Worm (Caenorhabditis elegans) whole organism, L1 larva: Measurements from ENCODE around the gene R09H3.2.
A peak's percentile ranks its signal among the peaks of the same experiment; 100 is the strongest.

ENCODE experiments used
- C04F5.9 ChIP-seq: sonication (generic microtip); optimal IDR thresholded peaks from 2 replicates; lab custom pipeline; 2016; ENCODE audit warnings: missing genetic modification characterization, missing compliant biosample characterization
- F16B12.6 ChIP-seq: fragments of 150-350 bp; optimal IDR thresholded peaks from 2 replicates; lab custom pipeline; 2014; ENCODE audit warnings: missing biosample characterization, missing genetic modification characterization
- Y116A8C.19 ChIP-seq: sonication (generic microtip); optimal IDR thresholded peaks from 2 replicates; lab custom pipeline; 2016; ENCODE audit warnings: missing compliant biosample characterization, missing genetic modification characterization, borderline replicate concordance
- alr-1 ChIP-seq: fragments of 200-800 bp; sonication (Bioruptor generic); optimal IDR thresholded peaks from 2 replicates; lab custom pipeline; 2018; ENCODE audit warnings: borderline replicate concordance, mild to moderate bottlenecking, missing genetic modification characterization, missing compliant biosample characterization
- ceh-90 ChIP-seq: sonication (generic microtip); optimal IDR thresholded peaks from 2 replicates; lab custom pipeline; 2016; ENCODE audit warnings: missing genetic modification characterization, missing compliant biosample characterization
- ces-1 ChIP-seq: fragments of 150-350 bp; optimal IDR thresholded peaks from 2 replicates; lab custom pipeline; 2014; ENCODE audit warnings: missing biosample characterization, missing genetic modification reagents, missing genetic modification characterization
- dpl-1 ChIP-seq, 3 experiments: fragments of 150-350 bp in 2 of 3; sonication (generic microtip) in 1 of 3; optimal IDR thresholded peaks; 2 replicates each; lab custom pipeline; 2014 to 2017; ENCODE audit warnings: missing biosample characterization in 3 of 3, missing genetic modification characterization in 3 of 3, missing genetic modification reagents in 3 of 3
- dsc-1 ChIP-seq: sonication (generic microtip); optimal IDR thresholded peaks from 2 replicates; lab custom pipeline; 2016; ENCODE audit warnings: mild to moderate bottlenecking, missing genetic modification characterization, missing compliant biosample characterization
- efl-1 ChIP-seq, 4 experiments: fragments of 150-350 bp; optimal IDR thresholded peaks in 3 of 4; peaks in 1 of 4; 1 replicate in 1 of 4; 2 replicates in 3 of 4; lab custom pipeline; 2014; ENCODE audit warnings: missing biosample characterization in 2 of 4, missing genetic modification characterization in 2 of 4, missing genetic modification reagents in 2 of 4
- egl-13 ChIP-seq: sonication (generic microtip); optimal IDR thresholded peaks from 2 replicates; lab custom pipeline; 2016; ENCODE audit warnings: missing genotype, missing genetic modification reagents, missing genetic modification characterization, missing compliant biosample characterization
- ets-5 ChIP-seq: fragments of 200-800 bp; sonication (Bioruptor generic); IDR thresholded peaks from 2 replicates; pipeline ENCODE4 v1.3.6; 2022; ENCODE audit warnings: missing genetic modification characterization, missing compliant biosample characterization
- fkh-10 ChIP-seq: sonication (generic microtip); optimal IDR thresholded peaks from 2 replicates; lab custom pipeline; 2017; ENCODE audit warnings: missing biosample characterization, missing genetic modification reagents, missing genetic modification characterization
- fkh-8 ChIP-seq: sonication (generic microtip); optimal IDR thresholded peaks from 2 replicates; lab custom pipeline; 2016; ENCODE audit warnings: mild to moderate bottlenecking, missing genetic modification characterization, missing compliant biosample characterization
- fos-1 ChIP-seq: fragments of 150-350 bp; optimal IDR thresholded peaks from 2 replicates; lab custom pipeline; 2014; ENCODE audit warnings: missing biosample characterization, missing genetic modification characterization
- hlh-4 ChIP-seq: sonication (generic microtip); optimal IDR thresholded peaks from 2 replicates; lab custom pipeline; 2016; ENCODE audit warnings: mild to moderate bottlenecking, missing genetic modification characterization, missing compliant biosample characterization
- hpl-2 ChIP-seq: fragments of 150-350 bp; optimal IDR thresholded peaks from 2 replicates; lab custom pipeline; 2014; ENCODE audit warnings: missing biosample characterization, missing genetic modification reagents, missing genetic modification characterization
- irx-1 ChIP-seq: sonication (generic microtip); optimal IDR thresholded peaks from 2 replicates; lab custom pipeline; 2016; ENCODE audit warnings: missing genetic modification characterization, missing compliant biosample characterization
- jun-1 ChIP-seq: fragments of 150-350 bp; optimal IDR thresholded peaks from 2 replicates; lab custom pipeline; 2014; ENCODE audit warnings: missing biosample characterization, missing genetic modification reagents, missing genetic modification characterization
- lin-13 ChIP-seq: fragments of 150-350 bp; optimal IDR thresholded peaks from 2 replicates; lab custom pipeline; 2014; ENCODE audit warnings: missing biosample characterization, missing genetic modification reagents, missing genetic modification characterization
- lin-14 ChIP-seq: fragments of 200-800 bp; sonication (Bioruptor generic); optimal IDR thresholded peaks from 2 replicates; lab custom pipeline; 2018; ENCODE audit warnings: mild to moderate bottlenecking, missing genetic modification characterization, moderate library complexity, missing compliant biosample characterization
- lin-15B ChIP-seq: fragments of 150-350 bp; sonication (generic microtip); optimal IDR thresholded peaks from 3 replicates; lab custom pipeline; 2014; ENCODE audit warnings: missing biosample characterization, missing genetic modification characterization
- lin-35 ChIP-seq, 2 experiments: fragments of 150-350 bp; optimal IDR thresholded peaks; 2 replicates each; lab custom pipeline; 2014; ENCODE audit warnings: missing biosample characterization in 2 of 2, missing genetic modification characterization in 2 of 2, missing genetic modification reagents in 2 of 2
- lin-39 ChIP-seq: fragments of 150-350 bp; optimal IDR thresholded peaks from 2 replicates; lab custom pipeline; 2014; ENCODE audit warnings: missing biosample characterization, missing genetic modification reagents, missing genetic modification characterization
- lsy-2 ChIP-seq, 2 experiments: fragments of 150-350 bp; optimal IDR thresholded peaks; 2 replicates each; lab custom pipeline; 2014; ENCODE audit warnings: missing biosample characterization in 2 of 2, missing genetic modification characterization in 2 of 2
- mdl-1 ChIP-seq, 2 experiments: fragments of 150-350 bp; optimal IDR thresholded peaks; 2 replicates each; lab custom pipeline; 2014 to 2017; ENCODE audit warnings: missing biosample characterization in 2 of 2, missing genetic modification characterization in 2 of 2, inconsistent platforms in 1 of 2
- mef-2 ChIP-seq: fragments of 150-350 bp; optimal IDR thresholded peaks from 2 replicates; lab custom pipeline; 2014; ENCODE audit warnings: missing biosample characterization, missing genetic modification characterization
- mep-1 ChIP-seq: fragments of 150-350 bp; optimal IDR thresholded peaks from 2 replicates; lab custom pipeline; 2014; ENCODE audit warnings: missing biosample characterization, missing genetic modification characterization
- nhr-11 ChIP-seq: fragments of 150-350 bp; optimal IDR thresholded peaks from 2 replicates; lab custom pipeline; 2014; ENCODE audit warnings: missing biosample characterization, missing genetic modification characterization
- nhr-12 ChIP-seq: sonication (generic microtip); optimal IDR thresholded peaks from 2 replicates; lab custom pipeline; 2017; ENCODE audit warnings: missing biosample characterization, missing genetic modification characterization
- nhr-19 ChIP-seq: fragments of 200-800 bp; sonication (Bioruptor generic); conservative IDR thresholded peaks from 2 replicates; pipeline ENCODE4 v1.3.6; 2022; ENCODE audit warnings: missing genetic modification characterization, missing compliant biosample characterization
- nhr-20 ChIP-seq: sonication (generic microtip); optimal IDR thresholded peaks from 2 replicates; lab custom pipeline; 2016; ENCODE audit warnings: mild to moderate bottlenecking, missing genetic modification characterization, missing compliant biosample characterization
- nhr-237 ChIP-seq: fragments of 150-350 bp; optimal IDR thresholded peaks from 2 replicates; lab custom pipeline; 2014; ENCODE audit warnings: missing biosample characterization, missing genetic modification characterization
- nhr-28 ChIP-seq: fragments of 150-350 bp; optimal IDR thresholded peaks from 2 replicates; lab custom pipeline; 2014; ENCODE audit warnings: missing biosample characterization, missing genetic modification characterization
- nhr-47 ChIP-seq: sonication (generic microtip); optimal IDR thresholded peaks from 2 replicates; lab custom pipeline; 2016; ENCODE audit warnings: mild to moderate bottlenecking, missing genetic modification characterization, moderate library complexity, missing compliant biosample characterization
- nhr-71 ChIP-seq: sonication (generic microtip); optimal IDR thresholded peaks from 2 replicates; lab custom pipeline; 2016; ENCODE audit warnings: mild to moderate bottlenecking, missing genetic modification characterization, moderate library complexity, missing compliant biosample characterization
- nhr-77 ChIP-seq: fragments of 150-350 bp; optimal IDR thresholded peaks from 2 replicates; lab custom pipeline; 2014; ENCODE audit warnings: missing biosample characterization, missing genetic modification characterization
- nhr-84 ChIP-seq: sonication (generic microtip); optimal IDR thresholded peaks from 2 replicates; lab custom pipeline; 2017; ENCODE audit warnings: missing biosample characterization, missing genetic modification characterization
- nhr-85 ChIP-seq: sonication (generic microtip); peaks from one replicate; lab custom pipeline; 2016; ENCODE audit warnings: missing genetic modification characterization, inconsistent platforms, missing compliant biosample characterization
- nhr-90 ChIP-seq: sonication (generic microtip); optimal IDR thresholded peaks from 2 replicates; lab custom pipeline; 2016; ENCODE audit warnings: mild to moderate bottlenecking, missing genetic modification characterization, missing compliant biosample characterization; ENCODE audit not compliant: poor library complexity
- pag-3 ChIP-seq: sonication (generic microtip); optimal IDR thresholded peaks from 2 replicates; lab custom pipeline; 2017; ENCODE audit warnings: missing genetic modification characterization, mild to moderate bottlenecking, missing compliant biosample characterization, antibody characterized with exemption, borderline replicate concordance; ENCODE audit not compliant: insufficient read depth
- pax-3 ChIP-seq: fragments of 200-800 bp; sonication (Bioruptor generic); optimal IDR thresholded peaks from 2 replicates; lab custom pipeline; 2018; ENCODE audit warnings: mild to moderate bottlenecking, missing genetic modification characterization, moderate library complexity, missing compliant biosample characterization
- pqm-1 ChIP-seq: sonication (generic microtip); optimal IDR thresholded peaks from 3 replicates; lab custom pipeline; 2017; ENCODE audit warnings: missing biosample characterization, missing genetic modification characterization
- rnt-1 ChIP-seq: sonication (generic microtip); optimal IDR thresholded peaks from 2 replicates; lab custom pipeline; 2016; ENCODE audit warnings: mild to moderate bottlenecking, missing genetic modification characterization, moderate library complexity, missing compliant biosample characterization
- skn-1 ChIP-seq: fragments of 150-350 bp; optimal IDR thresholded peaks from 2 replicates; lab custom pipeline; 2014; ENCODE audit warnings: missing biosample characterization, missing genetic modification characterization
- snpc-4 ChIP-seq: fragments of 150-350 bp; optimal IDR thresholded peaks from 2 replicates; lab custom pipeline; 2014; ENCODE audit warnings: missing biosample characterization, missing genetic modification characterization
- sox-4 ChIP-seq: sonication (generic microtip); optimal IDR thresholded peaks from 2 replicates; lab custom pipeline; 2016; ENCODE audit warnings: missing genetic modification characterization, missing compliant biosample characterization
- swsn-7 ChIP-seq: sonication (generic microtip); optimal IDR thresholded peaks from 2 replicates; lab custom pipeline; 2016; ENCODE audit warnings: missing genetic modification characterization, missing compliant biosample characterization
- tlp-1 ChIP-seq: fragments of 150-350 bp; optimal IDR thresholded peaks from 2 replicates; lab custom pipeline; 2014; ENCODE audit warnings: missing biosample characterization, missing genetic modification characterization
- unc-30 ChIP-seq: sonication (generic microtip); optimal IDR thresholded peaks from 2 replicates; lab custom pipeline; 2017; ENCODE audit warnings: missing biosample characterization, missing genetic modification characterization
- zag-1 ChIP-seq: fragments of 150-350 bp; optimal IDR thresholded peaks from 2 replicates; lab custom pipeline; 2014; ENCODE audit warnings: missing biosample characterization, missing genetic modification characterization
- zip-4 ChIP-seq: fragments of 200-800 bp; sonication (Bioruptor generic); optimal IDR thresholded peaks from 2 replicates; lab custom pipeline; 2018; ENCODE audit warnings: mild to moderate bottlenecking, missing genetic modification characterization, moderate library complexity, missing compliant biosample characterization
- ztf-11 ChIP-seq, 2 experiments: sonication (generic microtip); optimal IDR thresholded peaks; 2 replicates each; lab custom pipeline; 2016 to 2017; ENCODE audit warnings: missing genetic modification characterization in 2 of 2, missing biosample characterization in 1 of 2, missing compliant biosample characterization in 1 of 2
- ztf-4 ChIP-seq: fragments of 150-350 bp; optimal IDR thresholded peaks from 2 replicates; lab custom pipeline; 2014; ENCODE audit warnings: missing biosample characterization, missing genetic modification characterization

R09H3.2 gene

ce11 chrX:1627013-1627412 lies 37.8 kb downstream of the R09H3.2 start (continued):
- TF ChIP-seq fkh-10 (GFP tag; lab: Kevin White, UChicago) (peak; percentile 99), lin-13 (GFP tag; lab: Kevin White, UChicago) (peak; percentile 92), lin-15B (tag; lab: Kevin White, UChicago) (peak; percentile 57), Y116A8C.19 (tag; lab: Kevin White, UChicago) (no peak), fkh-8 (peak; percentile 97), nhr-85 (peak; percentile 92), tlp-1 (tag; lab: Kevin White, UChicago) (no peak), ztf-11 (tag; optimal IDR thresholded peaks at IDR 0.05; lab: Kevin White, UChicago) (peak; percentile 81 to 88), mdl-1 (tag; optimal IDR thresholded peaks at IDR 0.05; lab: Kevin White, UChicago) (peak in 1 of 2 experiments; percentile 87), alr-1 (tag; lab: Kevin White, UChicago) (no peak), nhr-47 (peak; percentile 99), jun-1 (tag; lab: Kevin White, UChicago) (peak; percentile 98), lin-39 (tag; lab: Kevin White, UChicago) (peak; percentile 96), hpl-2 (peak; percentile 95), nhr-90 (tag; lab: Kevin White, UChicago) (peak; percentile 98), efl-1 (optimal IDR thresholded peaks at IDR 0.05; lab: Kevin White, UChicago) (peak; percentile 77 to 85), efl-1 (GFP tag; optimal IDR thresholded peaks at IDR 0.05 in 1 of 2; lab: Kevin White, UChicago) (peak; percentile 39 to 97), F16B12.6 (tag; lab: Kevin White, UChicago) (peak; percentile 42), nhr-11 (tag; lab: Kevin White, UChicago) (peak; percentile 97), unc-30 (tag; lab: Kevin White, UChicago) (no peak), ces-1 (GFP tag; lab: Kevin White, UChicago) (no peak), pag-3 (tag; lab: Kevin White, UChicago) (no peak), nhr-12 (tag; lab: Kevin White, UChicago) (peak; percentile 67), nhr-71 (tag; lab: Kevin White, UChicago) (peak; percentile 94), ets-5 (GFP tag; lab: Robert Waterston, UW) (no peak), nhr-237 (tag; lab: Kevin White, UChicago) (peak; percentile 96), nhr-84 (tag; lab: Kevin White, UChicago) (peak; percentile 55), lin-14 (peak; percentile 93), irx-1 (tag; lab: Kevin White, UChicago) (peak; percentile 94), nhr-20 (tag; lab: Kevin White, UChicago) (peak; percentile 93), dsc-1 (tag; lab: Kevin White, UChicago) (peak; percentile 99), skn-1 (peak; percentile 100), lsy-2 (tag; optimal IDR thresholded peaks at IDR 0.05; lab: Kevin White, UChicago) (peak; percentile 92), ceh-90 (tag; lab: Kevin White, UChicago) (no peak), zip-4 (GFP tag; lab: Kevin White, UChicago) (peak; percentile 89), ztf-4 (tag; lab: Kevin White, UChicago) (peak; percentile 94), zag-1 (tag; lab: Kevin White, UChicago) (no peak), sox-4 (tag; lab: Kevin White, UChicago) (peak; percentile 96), mef-2 (peak; percentile 38), lin-35 (GFP tag; optimal IDR thresholded peaks at IDR 0.05; lab: Kevin White, UChicago) (peak; percentile 49 to 90), mep-1 (tag; lab: Kevin White, UChicago) (peak; percentile 96), fos-1 (peak; percentile 95), pax-3 (tag; lab: Kevin White, UChicago) (peak; percentile 93), snpc-4 (tag; lab: Kevin White, UChicago) (peak; percentile 88), nhr-28 (tag; lab: Kevin White, UChicago) (no peak), C04F5.9 (peak; percentile 87), hlh-4 (tag; lab: Kevin White, UChicago) (no peak), swsn-7 (tag; lab: Kevin White, UChicago) (peak; percentile 93), dpl-1 (GFP tag; optimal IDR thresholded peaks at IDR 0.05; lab: Kevin White, UChicago) (peak; percentile 43 to 55 (median 51)), pqm-1 (peak; percentile 74), nhr-19 (GFP tag; lab: Robert Waterston, UW) (peak; percentile 95), nhr-77 (tag; lab: Kevin White, UChicago) (peak; percentile 97), egl-13 (tag; lab: Kevin White, UChicago) (peak; percentile 87), rnt-1 (tag; lab: Kevin White, UChicago) (peak; percentile 97)
